Fruit fly (Drosophila melanogaster): ENCODE results near the gene Prp3.
A peak's percentile ranks its signal among the peaks of the same experiment; 100 is the strongest.

Prp3 gene

DNA sequence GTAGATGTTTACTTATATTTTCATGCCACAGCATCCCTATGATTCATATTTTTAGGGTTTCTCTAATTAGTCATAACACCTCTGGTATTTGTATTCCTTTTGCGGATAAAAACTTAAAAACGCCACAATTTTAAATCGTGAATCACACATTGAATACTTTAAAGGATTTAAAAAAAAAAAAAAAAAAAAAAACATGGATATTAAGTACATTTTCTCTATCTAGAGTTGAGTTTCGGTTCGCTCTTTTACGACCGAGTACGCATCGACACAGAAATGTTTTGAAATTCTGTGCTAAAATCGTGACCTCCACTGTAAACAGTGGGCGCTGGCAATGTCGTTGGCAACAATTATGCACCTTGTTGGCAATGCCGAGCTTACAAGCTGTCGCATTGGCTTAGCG lies 4.7 kb upstream of the Prp3 start (continued):
- TF ChIP-seq Ets96B (tag; optimal IDR thresholded peaks at IDR 0.05) (no peak), topi (GFP tag; optimal IDR thresholded peaks at IDR 0.05) (peak; percentile 26), CG1621 (tag; optimal IDR thresholded peaks at IDR 0.05) (no peak), CG8632 (GFP tag; optimal IDR thresholded peaks at IDR 0.05) (peak; percentile 34), dsx (GFP tag; optimal IDR thresholded peaks at IDR 0.05; ENCODE audit: poor library complexity, severe bottlenecking) (no peak), svp (GFP tag) (peak; percentile 64), achi (GFP tag; optimal IDR thresholded peaks at IDR 0.05) (peak; percentile 59), CG15336 (GFP tag; IDR thresholded peaks at IDR 0.05) (peak; percentile 74), CG6854 (GFP tag; optimal IDR thresholded peaks at IDR 0.05) (no peak), CG31627 (GFP tag; optimal IDR thresholded peaks at IDR 0.05) (peak; percentile 53), Smox (GFP tag; optimal IDR thresholded peaks at IDR 0.05) (peak; percentile 39), CG10631 (GFP tag; optimal IDR thresholded peaks at IDR 0.05) (peak; percentile 14), CG4318 (GFP tag; optimal IDR thresholded peaks at IDR 0.05) (no peak), CG7368 (GFP tag; optimal IDR thresholded peaks at IDR 0.05) (no peak), Hr4 (GFP tag; optimal IDR thresholded peaks at IDR 0.05) (peak; percentile 70), fkh (GFP tag; optimal IDR thresholded peaks at IDR 0.05) (no peak), CG16779 (tag; optimal IDR thresholded peaks at IDR 0.05) (no peak), salr (GFP tag; optimal IDR thresholded peaks at IDR 0.05) (peak in 1 of 2 experiments; percentile 55), eg (GFP tag; IDR thresholded peaks at IDR 0.05) (peak; percentile 61; the same call in 2 of the 3 replicates), CG34406 (GFP tag; optimal IDR thresholded peaks at IDR 0.05) (peak; percentile 34), Gug (GFP tag; IDR thresholded peaks at IDR 0.05) (no peak), pdm3 (GFP tag; optimal IDR thresholded peaks at IDR 0.05) (peak; percentile 51), CG6163 (GFP tag; IDR thresholded peaks at IDR 0.05) (peak; percentile 65), CG6792 (GFP tag; optimal IDR thresholded peaks at IDR 0.05) (peak; percentile 17), CG6276 (GFP tag; optimal IDR thresholded peaks at IDR 0.05) (peak; percentile 19), CG3919 (GFP tag; optimal IDR thresholded peaks at IDR 0.05) (peak; percentile 44), Hr38 (GFP tag; optimal IDR thresholded peaks at IDR 0.05) (no peak), CG11294 (GFP tag; IDR thresholded peaks at IDR 0.05) (0 out of 2 replicates have a peak, but pooled peaks have one; percentile 32), Sox102F (GFP tag; optimal IDR thresholded peaks at IDR 0.05) (no peak), esn (GFP tag; optimal IDR thresholded peaks at IDR 0.05) (peak; percentile 45)

- no peak for TF ChIP-seq Sox15 (GFP tag; optimal IDR thresholded peaks at IDR 0.05)
- TF ChIP-seq net (GFP tag; optimal IDR thresholded peaks at IDR 0.05) = no peak
- TF ChIP-seq CG32006 (GFP tag; optimal IDR thresholded peaks at IDR 0.05) = peak; percentile 6
- TF ChIP-seq CG34406 (GFP tag; optimal IDR thresholded peaks at IDR 0.05) = no peak
- no peak for TF ChIP-seq CG31627 (GFP tag; optimal IDR thresholded peaks at IDR 0.05)
- no peak for TF ChIP-seq CG8119 (GFP tag; IDR thresholded peaks at IDR 0.05)
- TF ChIP-seq Eip78C (GFP tag) = peak; percentile 59
- no peak for TF ChIP-seq Sox102F (GFP tag; optimal IDR thresholded peaks at IDR 0.05)
- 0 out of 3 replicates have a peak, but pooled peaks have one; percentile 13 for TF ChIP-seq eg (GFP tag; IDR thresholded peaks at IDR 0.05)
- TF ChIP-seq CG16779 (tag; optimal IDR thresholded peaks at IDR 0.05) = no peak
- TF ChIP-seq acj6 (GFP tag; optimal IDR thresholded peaks at IDR 0.05) = no peak
Observed at dm6 chr3L:19906148-19906752, 3.9 kb upstream of the Prp3 start.

DNA sequence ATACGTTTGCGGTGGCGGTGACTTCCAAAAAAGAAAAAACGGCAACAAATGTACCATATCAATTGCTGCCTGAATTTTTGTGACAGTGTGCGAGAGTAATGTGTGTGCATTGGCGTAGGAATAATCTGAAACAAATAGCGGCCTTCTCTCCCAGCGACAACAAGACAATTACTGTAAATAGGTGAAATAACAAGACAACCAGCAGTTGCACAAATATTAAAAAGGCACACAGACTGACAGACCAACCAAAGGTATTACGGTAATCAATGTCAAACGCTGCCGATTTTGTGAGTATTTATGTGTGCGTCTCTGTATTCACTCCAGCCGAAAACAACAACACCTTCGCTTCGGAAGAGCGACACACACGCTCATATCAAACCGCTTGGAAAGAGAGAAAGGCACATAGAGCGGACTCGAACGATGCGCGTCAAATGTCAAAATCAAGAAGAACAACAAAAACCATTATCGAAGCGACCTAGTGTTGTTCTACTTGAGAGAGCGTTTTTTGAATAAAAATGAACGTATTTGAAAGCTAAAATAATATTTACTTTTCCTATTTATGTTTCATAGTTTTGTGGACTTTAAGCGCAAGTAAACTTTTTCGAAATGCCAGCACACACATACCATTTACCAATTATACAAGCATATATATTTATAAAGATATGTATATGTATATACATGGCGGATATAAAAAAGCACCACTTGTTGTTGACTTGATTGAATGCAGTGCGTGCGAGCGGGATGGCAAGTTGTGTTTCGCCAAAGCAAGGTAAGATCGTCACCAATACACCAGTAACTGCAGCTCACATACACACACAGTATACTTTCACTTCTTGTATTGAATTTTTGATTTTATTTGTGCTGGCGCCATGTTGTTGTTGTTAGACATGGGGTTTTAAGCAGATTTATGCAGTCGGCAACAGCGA lies 3.1 kb upstream of the Prp3 start:
- TF ChIP-seq cyc (GFP tag; optimal IDR thresholded peaks at IDR 0.05) (no peak), CG4318 (GFP tag; optimal IDR thresholded peaks at IDR 0.05) (no peak), CG31627 (GFP tag; optimal IDR thresholded peaks at IDR 0.05) (no peak), spab (GFP tag; optimal IDR thresholded peaks at IDR 0.05) (no peak), CG6854 (GFP tag; optimal IDR thresholded peaks at IDR 0.05) (no peak), CG34406 (GFP tag; optimal IDR thresholded peaks at IDR 0.05) (no peak), CG10669 (GFP tag; optimal IDR thresholded peaks at IDR 0.05) (no peak), topi (GFP tag; optimal IDR thresholded peaks at IDR 0.05) (no peak), Hr4 (GFP tag; optimal IDR thresholded peaks at IDR 0.05) (no peak), Sox102F (GFP tag; optimal IDR thresholded peaks at IDR 0.05) (peak; percentile 10), vri (GFP tag; optimal IDR thresholded peaks at IDR 0.05) (peak; percentile 89), Ets21C (GFP tag; optimal IDR thresholded peaks at IDR 0.05) (no peak), CG1621 (tag; optimal IDR thresholded peaks at IDR 0.05) (no peak), CG3919 (GFP tag; optimal IDR thresholded peaks at IDR 0.05) (peak; percentile 23), dsx (GFP tag; optimal IDR thresholded peaks at IDR 0.05; ENCODE audit: poor library complexity, severe bottlenecking) (peak; percentile 57), CG11294 (GFP tag; IDR thresholded peaks at IDR 0.05) (no peak), CG3032 (tag; optimal IDR thresholded peaks at IDR 0.05) (no peak), fkh (GFP tag; optimal IDR thresholded peaks at IDR 0.05) (peak; percentile 96), pdm3 (GFP tag; optimal IDR thresholded peaks at IDR 0.05) (no peak), Hr39 (GFP tag; optimal IDR thresholded peaks at IDR 0.05) (no peak), CG16779 (tag; optimal IDR thresholded peaks at IDR 0.05) (no peak), Blimp-1 (GFP tag; optimal IDR thresholded peaks at IDR 0.05) (peak; percentile 96), esn (GFP tag; optimal IDR thresholded peaks at IDR 0.05) (no peak)
